Fruit fly (Drosophila melanogaster) whole organism, embryonic: Measurements from ENCODE around the gene CG44836.

Experiments
- Bdp1 ChIP-seq: fragments of 200-800 bp; sonication (Bioruptor generic); optimal IDR thresholded peaks from 3 replicates; lab custom pipeline; 2016; ENCODE audit warnings: missing biosample characterization, missing genetic modification characterization
- Bteb2 ChIP-seq: fragments of 200-800 bp; sonication (Bioruptor generic); optimal IDR thresholded peaks from 2 replicates; lab custom pipeline; 2016; ENCODE audit warnings: missing biosample characterization, missing genetic modification characterization
- C15 ChIP-seq: fragments of 200-800 bp; sonication (Bioruptor generic); IDR thresholded peaks from 3 replicates; pipeline ENCODE4 v1.3.6; 2022; ENCODE audit warnings: missing biosample characterization, missing genetic modification characterization
- CG10209 ChIP-seq: fragments of 200-800 bp; sonication (Bioruptor generic); optimal IDR thresholded peaks from 3 replicates; lab custom pipeline; 2017; ENCODE audit warnings: missing biosample characterization, mild to moderate bottlenecking, missing genetic modification characterization, missing genetic modification reagents
- CG10565 ChIP-seq: fragments of 200-800 bp; sonication (Bioruptor generic); optimal IDR thresholded peaks from 3 replicates; lab custom pipeline; 2016; ENCODE audit warnings: missing biosample characterization, mild to moderate bottlenecking, missing genetic modification characterization
- CG11247 ChIP-seq: fragments of 200-800 bp; sonication (Bioruptor generic); IDR thresholded peaks from 2 replicates; pipeline ENCODE4 v1.3.6; 2022; ENCODE audit warnings: missing biosample characterization, missing genetic modification characterization
- CG17186 ChIP-seq: fragments of 200-800 bp; sonication (Bioruptor generic); optimal IDR thresholded peaks from 3 replicates; lab custom pipeline; 2017; ENCODE audit warnings: missing biosample characterization, missing genetic modification reagents, missing genetic modification characterization
- CG2199 ChIP-seq: fragments of 200-800 bp; sonication (Bioruptor generic); IDR thresholded peaks from 3 replicates; pipeline ENCODE4 v1.3.6; 2022; ENCODE audit warnings: missing biosample characterization, missing genetic modification characterization
- CG3065 ChIP-seq: fragments of 200-800 bp; sonication (Bioruptor generic); optimal IDR thresholded peaks from 2 replicates; lab custom pipeline; 2016; ENCODE audit warnings: missing biosample characterization, missing genetic modification characterization
- CG32772 ChIP-seq: fragments of 200-800 bp; sonication (Bioruptor generic); IDR thresholded peaks from 2 replicates; pipeline ENCODE4 v1.3.6; 2022; ENCODE audit warnings: missing biosample characterization, missing genetic modification characterization
- CG4360 ChIP-seq: fragments of 200-800 bp; sonication (Bioruptor generic); IDR thresholded peaks from 2 replicates; pipeline ENCODE4 v1.3.6; 2022; ENCODE audit warnings: missing biosample characterization, missing genetic modification characterization
- CG4730 ChIP-seq: fragments of 200-800 bp; sonication (Bioruptor generic); IDR thresholded peaks from 2 replicates; pipeline ENCODE4 v1.3.6; 2022; ENCODE audit warnings: missing biosample characterization, missing genetic modification characterization
- CG4820 ChIP-seq: fragments of 200-800 bp; sonication (Bioruptor generic); optimal IDR thresholded peaks from 3 replicates; lab custom pipeline; 2016; ENCODE audit warnings: missing biosample characterization, missing genetic modification characterization
- CG5180 ChIP-seq: fragments of 200-800 bp; sonication (Bioruptor generic); optimal IDR thresholded peaks from 3 replicates; lab custom pipeline; 2017; ENCODE audit warnings: missing biosample characterization, missing genetic modification characterization, mild to moderate bottlenecking, moderate library complexity, missing genetic modification reagents
- CG6254 ChIP-seq: fragments of 200-800 bp; sonication (Bioruptor generic); optimal IDR thresholded peaks from 3 replicates; lab custom pipeline; 2017; ENCODE audit warnings: mild to moderate bottlenecking, missing biosample characterization, missing genetic modification reagents, missing genetic modification characterization
- CG6791 ChIP-seq: fragments of 200-800 bp; sonication (Bioruptor generic); IDR thresholded peaks from 3 replicates; pipeline ENCODE4 v1.3.6; 2022; ENCODE audit warnings: missing biosample characterization, missing genetic modification characterization; ENCODE audit not compliant: partially characterized antibody
- CG6813 ChIP-seq: fragments of 200-800 bp; sonication (Bioruptor generic); optimal IDR thresholded peaks from 2 replicates; lab custom pipeline; 2017; ENCODE audit warnings: missing biosample characterization, missing genetic modification characterization, mild to moderate bottlenecking, moderate library complexity, missing genetic modification reagents
- CG7987 ChIP-seq: fragments of 200-800 bp; sonication (Bioruptor generic); optimal IDR thresholded peaks from 2 replicates; lab custom pipeline; 2018; ENCODE audit warnings: missing biosample characterization, mild to moderate bottlenecking, missing genetic modification characterization, moderate library complexity
- CG9797 ChIP-seq: fragments of 200-800 bp; sonication (Bioruptor generic); optimal IDR thresholded peaks from 3 replicates; lab custom pipeline; 2018; ENCODE audit warnings: missing biosample characterization, mild to moderate bottlenecking, missing genetic modification characterization
- CG9817 ChIP-seq: fragments of 200-800 bp; sonication (Bioruptor generic); optimal IDR thresholded peaks from 2 replicates; lab custom pipeline; 2018; ENCODE audit warnings: missing biosample characterization, mild to moderate bottlenecking, missing genetic modification characterization, moderate library complexity
- Dip3 ChIP-seq: fragments of 200-800 bp; sonication (Bioruptor generic); optimal IDR thresholded peaks from 3 replicates; lab custom pipeline; 2016; ENCODE audit warnings: missing biosample characterization, missing genetic modification characterization
- ERR ChIP-seq: fragments of 200-800 bp; sonication (Bioruptor generic); optimal IDR thresholded peaks from 2 replicates; lab custom pipeline; 2016; ENCODE audit warnings: missing biosample characterization, missing genetic modification characterization
- HLH3B ChIP-seq: fragments of 200-800 bp; sonication (Bioruptor generic); IDR thresholded peaks from 2 replicates; pipeline ENCODE4 v1.3.6; 2022; ENCODE audit warnings: missing biosample characterization, missing genetic modification characterization
- HLH4C ChIP-seq: fragments of 200-800 bp; sonication (Bioruptor generic); IDR thresholded peaks from 3 replicates; pipeline ENCODE4 v1.3.6; 2022; ENCODE audit warnings: missing biosample characterization, missing genetic modification characterization; ENCODE audit not compliant: partially characterized antibody
- HLH54F ChIP-seq: fragments of 200-800 bp; sonication (Bioruptor generic); optimal IDR thresholded peaks from 3 replicates; lab custom pipeline; 2016; ENCODE audit warnings: missing biosample characterization, missing genetic modification characterization
- Hr78 ChIP-seq, 2 experiments: fragments of 200-800 bp in 1 of 2; fragments of >200 bp in 1 of 2; sonication (Bioruptor generic) in 1 of 2; optimal IDR thresholded peaks; 2 replicates each; lab custom pipeline; 2017 to 2019; ENCODE audit warnings: missing biosample characterization in 2 of 2, missing genetic modification characterization in 2 of 2, mild to moderate bottlenecking in 1 of 2, moderate library complexity in 1 of 2
- Lpt ChIP-seq: fragments of >200 bp; optimal IDR thresholded peaks from 2 replicates; lab custom pipeline; 2018; ENCODE audit warnings: missing biosample characterization, missing genetic modification characterization
- Med ChIP-seq: fragments of 200-800 bp; sonication (Bioruptor generic); peaks from one replicate; lab custom pipeline; 2016; ENCODE audit warnings: missing biosample characterization, missing genetic modification characterization, mild to moderate bottlenecking, inconsistent platforms, moderate library complexity
- Mes4 ChIP-seq: fragments of 200-800 bp; sonication (Bioruptor generic); optimal IDR thresholded peaks from 2 replicates; lab custom pipeline; 2016; ENCODE audit warnings: missing biosample characterization, missing genetic modification characterization
- Myb ChIP-seq: fragments of 200-800 bp; sonication (Bioruptor generic); optimal IDR thresholded peaks from 2 replicates; lab custom pipeline; 2016; ENCODE audit warnings: missing biosample characterization, missing genetic modification characterization
- Neu2 ChIP-seq: fragments of 200-800 bp; sonication (Bioruptor generic); optimal IDR thresholded peaks from 3 replicates; lab custom pipeline; 2016; ENCODE audit warnings: missing biosample characterization, missing genetic modification characterization, borderline replicate concordance
- Ptx1 ChIP-seq: fragments of 200-800 bp; sonication (Bioruptor generic); IDR thresholded peaks from 2 replicates; pipeline ENCODE4 v1.3.6; 2022; ENCODE audit warnings: missing biosample characterization, missing genetic modification characterization
- Rx ChIP-seq: fragments of 200-800 bp; sonication (Bioruptor generic); IDR thresholded peaks from 2 replicates; pipeline ENCODE4 v1.3.6; 2022; ENCODE audit warnings: missing biosample characterization, missing genetic modification characterization
- Six4 ChIP-seq: fragments of 200-800 bp; sonication (Bioruptor generic); optimal IDR thresholded peaks from 2 replicates; lab custom pipeline; 2016; ENCODE audit warnings: missing biosample characterization, missing genetic modification characterization
- ac ChIP-seq: fragments of 200-800 bp; sonication (Bioruptor generic); optimal IDR thresholded peaks from 3 replicates; lab custom pipeline; 2017; ENCODE audit warnings: missing biosample characterization, mild to moderate bottlenecking, missing genetic modification characterization
- aop ChIP-seq: fragments of 200-800 bp; sonication (Bioruptor generic); IDR thresholded peaks from 2 replicates; pipeline ENCODE4 v1.3.6; 2022; ENCODE audit warnings: missing biosample characterization, missing genetic modification characterization
- crol ChIP-seq: fragments of 200-800 bp; sonication (Bioruptor generic); IDR thresholded peaks from 2 replicates; pipeline ENCODE4 v1.3.6; 2022; ENCODE audit warnings: missing biosample characterization, missing genetic modification characterization
- dan ChIP-seq: fragments of 200-800 bp; sonication (Bioruptor generic); IDR thresholded peaks from 2 replicates; pipeline ENCODE4 v1.3.6; 2022; ENCODE audit warnings: missing biosample characterization, missing genetic modification characterization
- danr ChIP-seq: fragments of 200-800 bp; sonication (Bioruptor generic); IDR thresholded peaks from 2 replicates; pipeline ENCODE4 v1.3.6; 2022; ENCODE audit warnings: missing biosample characterization, missing genetic modification characterization
- emc ChIP-seq: fragments of 200-800 bp; sonication (Bioruptor generic); optimal IDR thresholded peaks from 2 replicates; lab custom pipeline; 2016; ENCODE audit warnings: missing biosample characterization, missing genetic modification characterization
- fd64A ChIP-seq: fragments of 200-800 bp; sonication (Bioruptor generic); optimal IDR thresholded peaks from 3 replicates; lab custom pipeline; 2018; ENCODE audit warnings: missing biosample characterization, mild to moderate bottlenecking, missing genetic modification characterization
- gsb ChIP-seq: fragments of 200-800 bp; sonication (Bioruptor generic); IDR thresholded peaks from 2 replicates; pipeline ENCODE4 v1.3.6; 2022; ENCODE audit warnings: missing biosample characterization, missing genetic modification characterization
- hkb ChIP-seq, 2 experiments: fragments of 200-800 bp in 1 of 2; fragments of >200 bp in 1 of 2; sonication (Bioruptor generic) in 1 of 2; IDR thresholded peaks in 1 of 2; optimal IDR thresholded peaks in 1 of 2; 2 replicates each; pipeline versions ENCODE4 v1.3.6 to Lab custom; 2017 to 2022; ENCODE audit warnings: missing biosample characterization in 1 of 2, missing genetic modification characterization in 1 of 2
- inv ChIP-seq: fragments of 200-800 bp; sonication (Bioruptor generic); IDR thresholded peaks from 2 replicates; pipeline ENCODE4 v1.3.6; 2022; ENCODE audit warnings: missing biosample characterization, missing genetic modification characterization; ENCODE audit not compliant: partially characterized antibody
- jumu ChIP-seq: fragments of 200-800 bp; sonication (Bioruptor generic); optimal IDR thresholded peaks from 3 replicates; lab custom pipeline; 2016; ENCODE audit warnings: missing biosample characterization, missing genetic modification characterization
- maf-S ChIP-seq: fragments of 200-800 bp; sonication (Bioruptor generic); optimal IDR thresholded peaks from 2 replicates; lab custom pipeline; 2016; ENCODE audit warnings: missing biosample characterization, missing genetic modification characterization
- onecut ChIP-seq: fragments of 200-800 bp; sonication (Bioruptor generic); IDR thresholded peaks from 2 replicates; pipeline ENCODE4 v1.3.6; 2022; ENCODE audit warnings: missing biosample characterization, missing genetic modification characterization
- otp ChIP-seq: fragments of 200-800 bp; sonication (Bioruptor generic); IDR thresholded peaks from 3 replicates; pipeline ENCODE4, ENCODE4 v1.3.6; 2022; ENCODE audit warnings: missing biosample characterization, missing genetic modification characterization
- prd ChIP-seq, 3 experiments: fragments of >200 bp in 2 of 3; fragments of 200-800 bp in 1 of 3; sonication (Bioruptor generic) in 1 of 3; optimal IDR thresholded peaks in 2 of 3; IDR thresholded peaks in 1 of 3; 2 replicates in 2 of 3; 3 replicates in 1 of 3; pipeline versions ENCODE4 v1.3.6 to Lab custom; 2017 to 2022; ENCODE audit warnings: missing biosample characterization in 1 of 3, missing genetic modification characterization in 1 of 3
- sima ChIP-seq: fragments of 200-800 bp; sonication (Bioruptor generic); optimal IDR thresholded peaks from 2 replicates; lab custom pipeline; 2016; ENCODE audit warnings: missing biosample characterization, missing genetic modification characterization
- zen ChIP-seq: fragments of 200-800 bp; sonication (Bioruptor generic); optimal IDR thresholded peaks from 3 replicates; lab custom pipeline; 2018; ENCODE audit warnings: missing biosample characterization, mild to moderate bottlenecking, missing genetic modification characterization, moderate library complexity

Gene CG44836

dm6 chr3L:16429451-16429850 is 29.4 kb upstream of the CG44836 start (continued):
- TF ChIP-seq prd (optimal IDR thresholded peaks at IDR 0.05; lab: Kevin White, UChicago) (no peak), prd (GFP tag; IDR thresholded peaks at IDR 0.05; lab: Robert Waterston, UW) (no peak), crol (no peak), Dip3 (GFP tag; lab: Kevin White, UChicago) (no peak), gsb (no peak), fd64A (GFP tag; lab: Kevin White, UChicago) (peak; percentile 62), CG4360 (GFP tag; lab: Robert Waterston, UW) (no peak), HLH4C (GFP tag; lab: Robert Waterston, UW) (no peak), CG2199 (GFP tag; lab: Robert Waterston, UW) (no peak), zen (tag; lab: Kevin White, UChicago) (no peak), otp (GFP tag; lab: Robert Waterston, UW) (no peak), CG10565 (no peak), CG6254 (GFP tag; lab: Kevin White, UChicago) (no peak), Myb (GFP tag; lab: Kevin White, UChicago) (no peak), CG9817 (no peak), emc (GFP tag; lab: Kevin White, UChicago) (no peak), CG4820 (GFP tag; lab: Kevin White, UChicago) (no peak), ERR (no peak), CG3065 (no peak), jumu (no peak), aop (no peak), hkb (optimal IDR thresholded peaks at IDR 0.05; lab: Kevin White, UChicago) (no peak), hkb (GFP tag; IDR thresholded peaks at IDR 0.05; lab: Robert Waterston, UW) (0 out of 2 replicates have a peak, but pooled peaks have one; percentile 10), onecut (GFP tag; lab: Robert Waterston, UW) (no peak), CG9797 (GFP tag; lab: Kevin White, UChicago) (no peak), Hr78 (GFP tag; optimal IDR thresholded peaks at IDR 0.05; lab: Kevin White, UChicago) (no peak), CG11247 (GFP tag; lab: Robert Waterston, UW) (no peak), CG17186 (GFP tag; lab: Kevin White, UChicago) (no peak), HLH3B (GFP tag; lab: Robert Waterston, UW) (no peak; the same call in 1 of the 2 replicates), CG5180 (GFP tag; lab: Kevin White, UChicago) (peak; percentile 56), CG10209 (GFP tag; lab: Kevin White, UChicago) (peak; percentile 4), CG7987 (GFP tag; lab: Kevin White, UChicago) (no peak), danr (GFP tag; lab: Robert Waterston, UW) (no peak), HLH54F (GFP tag; lab: Kevin White, UChicago) (no peak), ac (no peak), Ptx1 (no peak), Lpt (no peak), Neu2 (GFP tag; lab: Kevin White, UChicago) (no peak), Bteb2 (no peak), Rx (GFP tag; lab: Robert Waterston, UW) (no peak), maf-S (GFP tag; lab: Kevin White, UChicago) (no peak), CG4730 (GFP tag; lab: Robert Waterston, UW) (no peak), CG6813 (GFP tag; lab: Kevin White, UChicago) (peak; percentile 16), Med (GFP tag; lab: Kevin White, UChicago) (no peak), Bdp1 (GFP tag; lab: Kevin White, UChicago) (no peak), CG32772 (GFP tag; lab: Robert Waterston, UW) (no peak), inv (GFP tag; lab: Robert Waterston, UW) (no peak), Mes4 (GFP tag; lab: Kevin White, UChicago) (no peak), CG6791 (GFP tag; lab: Robert Waterston, UW) (no peak), dan (GFP tag; lab: Robert Waterston, UW) (no peak), Six4 (GFP tag; lab: Kevin White, UChicago) (no peak), C15 (GFP tag; lab: Robert Waterston, UW) (no peak), sima (GFP tag; lab: Kevin White, UChicago) (no peak)
